Worm (Caenorhabditis elegans) whole organism, L4/young adult: ENCODE measurements around the gene unc-52.

Experiments
- dao-5 ChIP-seq: sonication (generic microtip); optimal IDR thresholded peaks from 2 replicates; lab custom pipeline; 2016; ENCODE audit warnings: missing genotype, missing genetic modification characterization, moderate library complexity, missing compliant biosample characterization
- him-1 ChIP-seq: sonication (generic microtip); optimal IDR thresholded peaks from 2 replicates; lab custom pipeline; 2016; ENCODE audit warnings: missing genotype, missing genetic modification reagents, missing genetic modification characterization, missing compliant biosample characterization

DNA sequence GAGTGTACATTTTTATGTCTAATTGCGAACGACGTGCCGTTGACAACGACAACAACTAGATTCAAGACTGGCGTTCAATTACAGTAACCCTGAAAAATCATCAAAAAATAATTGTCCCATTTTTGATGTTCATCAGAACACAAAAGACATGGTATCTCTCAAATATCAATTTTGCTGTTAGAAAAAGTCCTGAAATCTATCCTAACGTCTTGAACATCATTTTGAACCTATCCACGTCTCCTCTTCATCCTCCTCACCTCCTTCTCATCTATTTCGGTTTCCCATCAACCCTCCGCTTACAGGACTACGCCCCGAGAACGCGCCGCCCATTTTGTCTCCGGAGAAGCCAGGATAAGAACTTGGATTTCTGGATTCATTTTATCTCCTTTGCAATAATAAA is 68.5 kb downstream of the unc-52 start, which contains the start of gene mltn-9:
- no peak for TF ChIP-seq dao-5 (tag; lab: Kevin White, UChicago)
- TF ChIP-seq him-1 (tag; lab: Kevin White, UChicago): no peak
